Worm (Caenorhabditis elegans) whole organism, L4/young adult: ENCODE data around the gene R03H10.2.
"Not testable (repeated sequence)": the region's sequence is repeated elsewhere in the genome, so short reads cannot be mapped to it uniquely, and the experiment has no call there.

Experiments used
- W03F9.2 ChIP-seq: fragments of 150-350 bp; optimal IDR thresholded peaks from 2 replicates; lab custom pipeline; 2014; ENCODE audit warnings: missing biosample characterization, missing genetic modification characterization
- dao-5 ChIP-seq: sonication (generic microtip); optimal IDR thresholded peaks from 2 replicates; lab custom pipeline; 2016; ENCODE audit warnings: missing genotype, missing genetic modification characterization, moderate library complexity, missing compliant biosample characterization
- him-1 ChIP-seq: sonication (generic microtip); optimal IDR thresholded peaks from 2 replicates; lab custom pipeline; 2016; ENCODE audit warnings: missing genotype, missing genetic modification reagents, missing genetic modification characterization, missing compliant biosample characterization

The R03H10.2 gene

DNA sequence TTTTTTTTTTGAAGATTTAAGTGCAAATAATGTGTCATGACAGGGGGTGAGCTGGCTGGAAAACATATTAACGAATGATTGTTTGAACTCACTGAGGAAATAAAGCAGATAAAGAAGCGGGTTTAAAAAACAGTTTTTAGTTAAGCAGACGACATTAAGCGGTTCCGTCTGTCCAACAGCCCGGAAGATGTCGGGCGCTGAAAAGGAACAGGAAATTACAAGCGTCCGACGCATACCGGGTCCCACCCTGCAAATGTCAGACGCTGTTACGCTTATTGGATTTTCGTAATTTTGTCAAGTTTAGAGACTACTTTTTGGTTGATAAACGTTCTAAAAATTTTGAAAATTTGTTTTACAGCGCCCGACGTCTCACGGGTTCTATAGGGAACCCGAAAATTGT is 4.0 kb downstream of the R03H10.2 start:
- TF ChIP-seq dao-5 (tag; lab: Kevin White, UChicago) = no peak
- TF ChIP-seq him-1 (tag; lab: Kevin White, UChicago) = no peak
- TF ChIP-seq W03F9.2 (tag; lab: Kevin White, UChicago) = no peak

DNA sequence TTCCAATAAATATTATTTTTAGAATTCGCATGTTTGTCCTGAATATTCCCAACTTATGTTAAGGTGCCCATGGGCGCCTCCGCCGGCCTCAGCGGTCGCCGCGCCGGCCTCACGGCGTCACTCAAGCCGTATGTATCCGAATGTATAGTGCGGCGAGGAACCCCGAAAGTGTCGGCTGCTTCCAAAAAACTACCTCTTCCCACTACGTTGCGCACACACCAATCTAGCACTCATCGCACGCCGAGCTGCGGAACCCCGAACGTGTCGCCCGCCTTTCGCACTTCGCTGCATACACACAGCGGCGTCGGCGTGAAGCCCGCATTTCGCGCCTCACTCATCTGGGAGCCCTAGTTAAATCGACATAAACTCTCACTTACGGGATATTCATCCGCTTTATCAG is 12.3 kb downstream of the R03H10.2 start:
- TF ChIP-seq W03F9.2 (tag; lab: Kevin White, UChicago) (no peak), dao-5 (tag; lab: Kevin White, UChicago) (no peak), him-1 (tag; lab: Kevin White, UChicago) (no peak)

DNA sequence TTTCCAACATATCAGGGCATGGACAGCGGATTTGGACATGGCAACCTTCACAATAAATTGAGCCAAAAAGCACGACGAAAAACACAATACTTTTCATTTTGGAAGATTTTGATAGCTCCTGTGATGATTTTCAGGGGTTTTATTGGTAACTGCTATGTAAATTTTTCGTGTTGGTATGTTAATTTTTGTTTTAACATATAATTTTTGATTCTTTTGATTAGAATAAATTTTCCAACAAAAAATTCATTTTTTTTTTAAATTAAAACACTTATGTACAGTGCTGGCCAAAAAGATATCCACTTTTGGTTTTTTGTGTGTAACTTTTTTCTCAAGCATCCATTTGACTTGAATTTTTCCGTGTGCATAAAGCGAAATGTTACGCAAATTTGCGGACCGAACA is 12.8 kb downstream of the R03H10.2 start, which contains the start of gene R03H10.4:
Gene R03H10.4 (minus strand): TSS at position 101 of the 400 bp plus-strand sequence.
- TF ChIP-seq W03F9.2, him-1, dao-5 (tag; lab: Kevin White, UChicago): not testable (repeated sequence)

DNA sequence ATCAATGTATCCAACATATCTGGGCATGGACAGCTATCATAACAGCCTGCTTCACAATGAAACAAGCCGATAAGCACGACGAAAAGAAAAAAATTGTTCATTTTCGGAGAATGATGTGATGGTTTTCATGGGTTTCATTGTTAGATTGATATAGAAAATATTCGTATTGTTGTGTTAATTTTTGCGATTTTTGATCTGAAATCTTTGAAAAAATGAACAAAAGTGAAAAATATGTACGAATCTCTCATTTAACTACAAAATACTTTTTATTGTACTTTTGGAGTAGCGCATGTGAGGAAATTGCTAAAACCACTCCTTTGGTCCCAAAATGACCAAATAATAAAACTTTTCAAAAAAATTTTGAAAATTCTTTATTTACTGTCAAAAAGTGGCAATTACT is 14.9 kb downstream of the R03H10.2 start, which contains the start of gene R03H10.5:
Gene R03H10.5 (minus strand): TSS at position 101 of the 400 bp plus-strand sequence.
- no peak for TF ChIP-seq him-1 (tag; lab: Kevin White, UChicago)
- TF ChIP-seq W03F9.2 (tag; lab: Kevin White, UChicago) = no peak
- no peak for TF ChIP-seq dao-5 (tag; lab: Kevin White, UChicago)

DNA sequence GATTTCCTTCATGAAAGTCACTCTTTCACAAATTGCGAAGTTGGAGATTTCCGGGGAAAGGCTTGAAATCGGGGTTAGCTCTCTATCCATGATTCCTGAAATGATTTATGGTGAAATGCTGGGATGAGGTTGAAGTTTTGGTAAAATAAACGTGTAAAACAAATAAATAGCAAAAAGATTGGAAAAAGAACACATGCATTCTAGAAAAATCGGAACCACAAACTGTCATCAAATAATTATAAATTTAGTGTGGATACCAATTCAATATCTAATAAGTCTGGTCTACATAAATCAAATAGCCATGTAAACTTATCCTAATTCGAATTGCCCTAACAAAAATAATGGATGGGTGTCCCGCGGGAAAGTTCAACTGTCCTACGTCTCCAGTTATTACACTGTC is 17.8 kb downstream of the R03H10.2 start, which contains the start of gene R03H10.6:
Gene R03H10.6 (minus strand): TSS at position 101 of the 400 bp plus-strand sequence.
- TF ChIP-seq W03F9.2 (tag; lab: Kevin White, UChicago) (no peak), him-1 (tag; lab: Kevin White, UChicago) (no peak), dao-5 (tag; lab: Kevin White, UChicago) (no peak)

DNA sequence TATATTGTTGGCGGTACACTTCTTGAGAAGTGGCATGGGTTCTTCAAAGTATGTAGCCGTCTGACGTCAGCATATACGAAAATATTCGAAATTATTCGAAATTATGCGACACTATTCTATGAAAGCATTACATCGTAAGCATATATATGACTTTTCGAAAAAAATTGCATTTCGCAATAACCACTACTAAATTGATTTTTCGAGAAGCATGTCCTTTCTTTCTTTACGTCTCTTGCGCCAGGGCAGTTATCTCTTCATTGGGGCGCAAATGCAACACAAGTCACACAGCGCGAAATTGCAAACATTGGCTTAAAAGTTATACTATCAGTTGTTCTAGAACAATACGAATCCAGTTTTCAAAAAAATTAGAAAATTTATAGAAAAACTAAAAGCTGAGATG is 18.3 kb downstream of the R03H10.2 start:
- TF ChIP-seq dao-5 (tag; lab: Kevin White, UChicago) = no peak
- no peak for TF ChIP-seq W03F9.2 (tag; lab: Kevin White, UChicago)
- no peak for TF ChIP-seq him-1 (tag; lab: Kevin White, UChicago)

DNA sequence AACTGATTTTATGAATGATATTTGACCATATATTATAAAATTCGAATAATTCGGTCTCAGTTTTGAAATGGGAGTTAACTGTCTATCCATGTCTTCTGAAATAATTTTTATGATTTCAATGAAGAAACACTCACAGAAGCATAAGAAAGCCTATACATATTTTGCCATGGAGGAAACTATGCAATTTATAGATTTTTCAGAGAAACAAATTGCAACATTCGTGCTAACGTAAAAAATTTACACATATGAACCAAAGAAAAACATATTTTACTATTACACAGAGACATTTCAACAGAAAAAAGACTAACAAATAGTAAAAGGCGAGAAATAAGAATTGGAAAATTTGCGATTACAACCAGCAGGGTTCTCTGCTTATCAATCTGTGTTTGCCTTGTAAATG is 23.3 kb downstream of the R03H10.2 start, which contains the start of gene R03H10.7:
Gene R03H10.7 (minus strand): TSS at position 101 of the 400 bp plus-strand sequence.
- TF ChIP-seq W03F9.2 (tag; lab: Kevin White, UChicago) = no peak
- no peak for TF ChIP-seq dao-5 (tag; lab: Kevin White, UChicago)
- no peak for TF ChIP-seq him-1 (tag; lab: Kevin White, UChicago)

DNA sequence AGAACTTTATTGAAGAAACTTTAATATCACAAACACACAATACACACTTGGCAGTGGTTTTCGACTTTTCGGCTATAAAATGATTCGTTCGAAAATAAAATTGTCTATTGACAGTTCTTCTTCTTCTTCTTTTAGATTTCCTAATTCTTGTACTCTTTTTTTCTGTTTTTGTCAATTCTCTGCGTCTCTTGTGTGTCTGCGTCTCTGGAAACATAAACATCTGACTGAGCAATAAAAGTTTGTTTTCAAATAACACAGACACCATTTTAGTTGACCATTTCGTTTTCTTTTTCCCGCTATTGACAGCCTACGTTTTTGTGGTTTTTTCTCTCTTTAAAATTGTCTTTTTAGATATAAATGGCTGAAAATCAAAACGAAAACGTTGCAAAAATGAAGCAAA is 24.3 kb downstream of the R03H10.2 start, which contains the start of gene R03H10.1:
Gene R03H10.1 (plus strand): TSS at position 352 of the 400 bp plus-strand sequence.
- no peak for TF ChIP-seq dao-5 (tag; lab: Kevin White, UChicago)
- no peak for TF ChIP-seq him-1 (tag; lab: Kevin White, UChicago)
- no peak for TF ChIP-seq W03F9.2 (tag; lab: Kevin White, UChicago)

DNA sequence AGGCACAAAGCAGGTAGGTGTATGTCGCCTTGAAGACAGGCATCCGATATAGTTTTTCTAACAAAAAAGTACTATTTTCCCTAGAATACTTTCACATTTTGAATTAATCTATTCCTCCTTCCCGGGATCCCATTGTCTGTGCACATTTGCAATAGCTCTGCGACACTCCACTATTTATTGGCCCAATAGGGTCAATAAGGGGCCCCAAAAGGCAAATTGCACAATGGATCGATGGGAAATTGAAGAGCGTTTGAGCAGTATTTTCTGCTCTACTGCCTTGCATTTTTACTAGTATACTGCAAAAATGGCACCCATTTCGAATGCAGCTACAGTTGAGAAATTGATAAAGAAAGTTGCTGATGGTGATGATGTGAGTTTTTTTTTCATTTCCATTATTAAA is 26.8 kb downstream of the R03H10.2 start, which contains the start of gene R03H10.11:
Gene R03H10.11 (plus strand): TSS at position 301 of the 400 bp plus-strand sequence.
- TF ChIP-seq W03F9.2 (tag; lab: Kevin White, UChicago) = no peak
- no peak for TF ChIP-seq dao-5 (tag; lab: Kevin White, UChicago)
- TF ChIP-seq him-1 (tag; lab: Kevin White, UChicago) = no peak

DNA sequence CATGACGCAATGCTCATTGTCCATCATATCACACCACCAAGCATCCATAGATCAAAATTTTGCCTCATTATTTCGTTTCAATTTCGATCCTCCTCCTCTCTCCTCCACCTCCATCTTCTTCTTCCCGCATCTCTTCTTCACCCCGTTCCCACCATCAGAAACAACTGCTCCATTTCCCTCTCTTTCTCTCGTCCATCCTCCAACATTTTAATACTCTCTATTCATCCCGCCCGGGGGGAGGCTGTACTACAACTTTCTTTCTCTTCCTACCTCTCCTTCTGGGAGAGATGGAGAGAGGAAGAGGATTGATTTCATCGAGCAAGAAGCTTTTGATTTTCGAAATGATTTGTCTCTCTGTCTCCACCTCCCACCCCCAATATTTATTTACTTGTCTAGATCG is 28.4 kb downstream of the R03H10.2 start:
- no peak for TF ChIP-seq dao-5 (tag; lab: Kevin White, UChicago)

DNA sequence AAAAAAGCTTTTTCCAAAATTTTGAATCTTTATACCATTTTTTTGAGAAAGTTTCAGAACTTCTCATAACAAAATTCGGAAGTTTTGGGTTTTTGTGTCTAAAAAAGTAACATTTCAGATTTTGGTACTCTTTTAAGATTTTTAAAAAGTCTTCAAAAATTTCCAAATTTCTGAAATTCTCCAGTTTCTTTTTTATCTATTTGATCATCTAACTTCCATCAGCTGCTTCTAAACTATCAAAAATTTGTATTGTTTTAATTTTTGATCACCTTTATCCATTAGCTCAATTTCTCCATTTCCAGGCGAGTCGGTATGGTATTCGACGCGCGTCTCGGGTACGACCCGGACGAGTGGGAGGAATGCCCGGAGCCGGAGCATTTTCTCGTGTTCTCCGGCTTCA is 30.8 kb downstream of the R03H10.2 start, which contains the start of gene cpna-1:
Gene cpna-1 (plus strand): TSS at position 301 of the 400 bp plus-strand sequence.
- no peak for TF ChIP-seq dao-5 (tag; lab: Kevin White, UChicago)
- TF ChIP-seq him-1 (tag; lab: Kevin White, UChicago) = no peak
- TF ChIP-seq W03F9.2 (tag; lab: Kevin White, UChicago) = no peak

DNA sequence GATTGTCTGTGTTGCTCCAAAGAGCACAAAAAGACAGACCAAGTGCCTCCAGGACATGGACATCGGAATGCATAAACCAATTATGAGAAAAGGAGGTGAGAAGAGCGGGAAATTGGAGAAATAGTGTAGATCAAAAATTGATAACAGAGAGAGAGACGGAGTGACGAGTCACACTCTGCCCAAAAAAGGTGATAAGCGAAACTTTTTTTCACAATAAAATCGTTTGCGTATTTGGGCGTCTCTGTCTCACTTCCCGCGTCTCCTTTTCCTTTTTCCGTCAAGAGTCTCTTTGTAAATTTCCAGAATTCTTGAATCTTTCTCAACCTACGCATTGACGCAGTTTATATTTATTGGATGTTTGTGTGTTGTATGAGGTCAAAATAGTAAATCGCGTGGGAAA is 38.6 kb downstream of the R03H10.2 start, which contains the start of gene mth-2:
Gene mth-2 (minus strand): TSS at position 188 of the 400 bp plus-strand sequence.
- no peak for TF ChIP-seq W03F9.2 (tag; lab: Kevin White, UChicago)
- no peak for TF ChIP-seq him-1 (tag; lab: Kevin White, UChicago)
- TF ChIP-seq dao-5 (tag; lab: Kevin White, UChicago) = no peak

DNA sequence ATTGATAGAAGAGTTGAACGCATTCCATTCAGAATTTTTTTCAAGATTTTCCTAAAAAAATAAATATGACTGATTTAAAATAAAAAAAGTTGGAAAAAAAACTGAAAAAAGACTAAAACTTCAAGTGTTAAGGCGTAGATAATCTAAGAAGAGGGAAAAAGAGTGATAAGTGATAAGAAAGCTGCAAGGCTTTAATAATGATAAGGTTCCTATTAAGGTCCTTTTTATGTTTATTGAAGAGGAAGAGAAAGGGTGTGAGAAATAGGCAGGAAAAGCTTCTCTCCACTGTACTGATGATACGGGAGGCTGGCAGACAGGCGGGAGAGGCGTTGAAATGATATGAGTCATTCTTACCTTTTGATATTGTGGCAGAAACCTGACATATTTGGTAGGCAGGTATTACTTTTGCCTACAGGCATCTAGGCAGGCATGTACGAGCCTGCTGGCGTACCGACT is 48.2 kb downstream of the R03H10.2 start, which contains the start of gene mth-1:
Gene mth-1 (minus strand): TSS at position 51 of the 456 bp plus-strand sequence.
- TF ChIP-seq W03F9.2 (tag; lab: Kevin White, UChicago) (no peak), dao-5 (tag; lab: Kevin White, UChicago) (no peak), him-1 (tag; lab: Kevin White, UChicago) (no peak)
